Worm (Caenorhabditis elegans) whole organism, mixed stage, embryonic: Measurements from ENCODE around the gene atg-2.

Source experiments
- nhr-12 ChIP-seq: fragments of 150-350 bp; optimal IDR thresholded peaks from 2 replicates; lab custom pipeline; 2014; ENCODE audit warnings: missing biosample characterization, missing genetic modification characterization
- nhr-237 ChIP-seq: fragments of 150-350 bp; optimal IDR thresholded peaks from 2 replicates; lab custom pipeline; 2014; ENCODE audit warnings: missing biosample characterization, missing genetic modification characterization
- snpc-4 ChIP-seq: fragments of 150-350 bp; optimal IDR thresholded peaks from 2 replicates; lab custom pipeline; 2014; ENCODE audit warnings: missing biosample characterization, missing genetic modification characterization
- tbx-8 ChIP-seq: fragments of 200-800 bp; sonication (Bioruptor generic); optimal IDR thresholded peaks from 2 replicates; lab custom pipeline; 2018; ENCODE audit warnings: mild to moderate bottlenecking, missing genetic modification characterization, moderate library complexity, missing compliant biosample characterization
- unc-39 ChIP-seq: fragments of 150-350 bp; optimal IDR thresholded peaks from 2 replicates; lab custom pipeline; 2014; ENCODE audit warnings: missing biosample characterization, missing genetic modification characterization

- TF ChIP-seq snpc-4 (tag; lab: Kevin White, UChicago) (no peak), nhr-12 (no peak), tbx-8 (no peak), unc-39 (tag; lab: Kevin White, UChicago) (no peak), nhr-237 (tag; lab: Kevin White, UChicago) (no peak)
Observed at ce11 chrX:6819633-6820032, 13.1 kb downstream of the atg-2 start.
